Worm (Caenorhabditis elegans) whole organism, L4 larva: ENCODE results near the gene F58H1.2.
A peak's percentile ranks its signal among the peaks of the same experiment; 100 is the strongest.

Source experiments
- D1046.2 ChIP-seq: fragments of 200-800 bp; sonication (Bioruptor generic); IDR thresholded peaks from 2 replicates; pipeline ENCODE4 v1.3.6; 2022; ENCODE audit warnings: missing genetic modification characterization, missing compliant biosample characterization
- F10B5.3 ChIP-seq: sonication (generic microtip); optimal IDR thresholded peaks from 2 replicates; lab custom pipeline; 2016; ENCODE audit warnings: mild to moderate bottlenecking, missing genetic modification characterization, missing compliant biosample characterization
- F26F4.8 ChIP-seq: fragments of 200-800 bp; sonication (Bioruptor generic); conservative IDR thresholded peaks from 2 replicates; pipeline ENCODE4 v1.3.6; 2022; ENCODE audit warnings: missing genetic modification characterization, missing compliant biosample characterization
- T20F7.1 ChIP-seq: fragments of 200-800 bp; sonication (Bioruptor generic); optimal IDR thresholded peaks from 2 replicates; lab custom pipeline; 2018; ENCODE audit warnings: mild to moderate bottlenecking, missing genetic modification characterization, missing compliant biosample characterization
- Y105C5A.15 ChIP-seq: fragments of 200-800 bp; sonication (Bioruptor generic); IDR thresholded peaks from 2 replicates; pipeline ENCODE4 v1.3.6; 2022; ENCODE audit warnings: missing genetic modification characterization, missing compliant biosample characterization
- Y5F2A.4 ChIP-seq: fragments of 200-800 bp; sonication (Bioruptor generic); optimal IDR thresholded peaks from 2 replicates; lab custom pipeline; 2018; ENCODE audit warnings: mild to moderate bottlenecking, missing genetic modification characterization, missing compliant biosample characterization
- aha-1 ChIP-seq: fragments of 150-350 bp; peaks from one replicate; lab custom pipeline; 2014; ENCODE audit warnings: missing biosample characterization, missing genetic modification characterization
- aly-2 ChIP-seq: sonication (generic microtip); optimal IDR thresholded peaks from 2 replicates; lab custom pipeline; 2018; ENCODE audit warnings: missing biosample characterization, missing genetic modification characterization
- ceh-28 ChIP-seq: fragments of 150-350 bp; optimal IDR thresholded peaks from 2 replicates; lab custom pipeline; 2014; ENCODE audit warnings: missing biosample characterization, missing genetic modification reagents, missing genetic modification characterization
- ceh-44 ChIP-seq: fragments of 200-800 bp; sonication (Bioruptor generic); IDR thresholded peaks from 2 replicates; pipeline ENCODE4 v1.3.6; 2022; ENCODE audit warnings: missing genetic modification reagents, missing genetic modification characterization, missing compliant biosample characterization
- ceh-62 ChIP-seq: sonication (generic microtip); optimal IDR thresholded peaks from 2 replicates; lab custom pipeline; 2017; ENCODE audit warnings: missing biosample characterization, missing genetic modification characterization
- cey-2 ChIP-seq: sonication (generic microtip); optimal IDR thresholded peaks from 3 replicates; lab custom pipeline; 2017; ENCODE audit warnings: missing genetic modification characterization, mild to moderate bottlenecking, missing compliant biosample characterization, antibody characterized with exemption, borderline replicate concordance; ENCODE audit not compliant: insufficient read depth
- daf-12 ChIP-seq: fragments of 150-350 bp; optimal IDR thresholded peaks from 2 replicates; lab custom pipeline; 2014; ENCODE audit warnings: missing biosample characterization, missing genetic modification reagents, missing genetic modification characterization
- daf-16 ChIP-seq, 3 experiments: sonication (generic microtip); optimal IDR thresholded peaks; 2 replicates each; lab custom pipeline; 2016 to 2017; ENCODE audit warnings: missing genetic modification characterization in 3 of 3, missing genetic modification reagents in 3 of 3, mild to moderate bottlenecking in 2 of 3, missing compliant biosample characterization in 2 of 3, missing biosample characterization in 1 of 3, moderate library complexity in 1 of 3
- dmd-6 ChIP-seq: fragments of 200-800 bp; sonication (Bioruptor generic); IDR thresholded peaks from 2 replicates; pipeline ENCODE4 v1.3.6; 2022; ENCODE audit warnings: missing genetic modification reagents, missing genetic modification characterization, missing compliant biosample characterization
- dmd-9 ChIP-seq: fragments of 200-800 bp; sonication (Bioruptor generic); IDR thresholded peaks from 2 replicates; pipeline ENCODE4 v1.3.6; 2022; ENCODE audit warnings: missing genetic modification reagents, missing genetic modification characterization, missing compliant biosample characterization
- duxl-1 ChIP-seq: sonication (generic microtip); optimal IDR thresholded peaks from 2 replicates; lab custom pipeline; 2016; ENCODE audit warnings: mild to moderate bottlenecking, missing genetic modification characterization, moderate library complexity, missing compliant biosample characterization; ENCODE audit not compliant: poor library complexity
- dve-1 ChIP-seq: sonication (generic microtip); optimal IDR thresholded peaks from 2 replicates; lab custom pipeline; 2017; ENCODE audit warnings: antibody characterized with exemption, mild to moderate bottlenecking, missing genetic modification characterization, missing compliant biosample characterization; ENCODE audit not compliant: insufficient read depth
- egl-27 ChIP-seq: sonication (generic microtip); optimal IDR thresholded peaks from 3 replicates; lab custom pipeline; 2017; ENCODE audit warnings: missing biosample characterization, missing genetic modification reagents, missing genetic modification characterization
- egl-43 ChIP-seq: fragments of 200-800 bp; sonication (Bioruptor generic); IDR thresholded peaks from 2 replicates; pipeline ENCODE4 v1.3.6; 2022; ENCODE audit warnings: missing genetic modification reagents, missing genetic modification characterization, missing compliant biosample characterization
- fos-1 ChIP-seq: fragments of 150-350 bp; optimal IDR thresholded peaks from 2 replicates; lab custom pipeline; 2014; ENCODE audit warnings: missing biosample characterization, missing genetic modification characterization
- hlh-30 ChIP-seq: sonication (generic microtip); optimal IDR thresholded peaks from 2 replicates; lab custom pipeline; 2017; ENCODE audit warnings: antibody characterized with exemption, mild to moderate bottlenecking, missing genetic modification characterization, missing compliant biosample characterization; ENCODE audit not compliant: insufficient read depth
- lim-7 ChIP-seq: fragments of 200-800 bp; sonication (Bioruptor generic); IDR thresholded peaks from 2 replicates; pipeline ENCODE4 v1.3.6; 2022; ENCODE audit warnings: missing genetic modification characterization, missing compliant biosample characterization
- lin-1 ChIP-seq: fragments of 200-800 bp; sonication (Bioruptor generic); IDR thresholded peaks from 2 replicates; pipeline ENCODE4 v1.3.6; 2022; ENCODE audit warnings: missing genetic modification reagents, missing genetic modification characterization, missing compliant biosample characterization
- lin-13 ChIP-seq: fragments of 150-350 bp; optimal IDR thresholded peaks from 2 replicates; lab custom pipeline; 2014; ENCODE audit warnings: missing biosample characterization, missing genetic modification reagents, missing genetic modification characterization
- lin-29 ChIP-seq: fragments of 200-800 bp; sonication (Bioruptor generic); IDR thresholded peaks from 2 replicates; pipeline ENCODE4 v1.3.6; 2022; ENCODE audit warnings: missing genetic modification reagents, missing genetic modification characterization, missing compliant biosample characterization
- lin-38 ChIP-seq: fragments of 200-800 bp; sonication (Bioruptor generic); IDR thresholded peaks from 2 replicates; pipeline ENCODE4 v1.3.6; 2022; ENCODE audit warnings: missing genetic modification reagents, missing genetic modification characterization, missing compliant biosample characterization
- lin-39 ChIP-seq: fragments of 150-350 bp; optimal IDR thresholded peaks from 2 replicates; lab custom pipeline; 2014; ENCODE audit warnings: missing biosample characterization, missing genetic modification reagents, missing genetic modification characterization
- lir-3 ChIP-seq: sonication (generic microtip); optimal IDR thresholded peaks from 2 replicates; lab custom pipeline; 2016; ENCODE audit warnings: mild to moderate bottlenecking, missing genetic modification characterization, missing compliant biosample characterization
- madf-9 ChIP-seq: fragments of 200-800 bp; sonication (Bioruptor generic); conservative IDR thresholded peaks from 2 replicates; pipeline ENCODE4 v1.3.6; 2022; ENCODE audit warnings: missing genetic modification reagents, missing genetic modification characterization, missing compliant biosample characterization
- mdl-1 ChIP-seq, 2 experiments: fragments of 150-350 bp in 1 of 2; sonication (generic microtip) in 1 of 2; optimal IDR thresholded peaks; 2 replicates each; lab custom pipeline; 2014 to 2017; ENCODE audit warnings: missing biosample characterization in 2 of 2, missing genetic modification characterization in 2 of 2
- mxl-2 ChIP-seq: fragments of 200-800 bp; sonication (Bioruptor generic); conservative IDR thresholded peaks from 2 replicates; pipeline ENCODE4 v1.3.6; 2022; ENCODE audit warnings: missing genetic modification reagents, missing genetic modification characterization, missing compliant biosample characterization
- mxl-3 ChIP-seq: fragments of 200-800 bp; sonication (Bioruptor generic); optimal IDR thresholded peaks from 2 replicates; lab custom pipeline; 2018; ENCODE audit warnings: mild to moderate bottlenecking, missing genetic modification characterization, missing compliant biosample characterization
- nhr-10 ChIP-seq: fragments of 150-350 bp; optimal IDR thresholded peaks from 2 replicates; lab custom pipeline; 2014; ENCODE audit warnings: missing biosample characterization, missing genetic modification characterization
- nhr-11 ChIP-seq: fragments of 150-350 bp; optimal IDR thresholded peaks from 2 replicates; lab custom pipeline; 2014; ENCODE audit warnings: missing biosample characterization, missing genetic modification characterization
- nhr-237 ChIP-seq: sonication (generic microtip); optimal IDR thresholded peaks from 2 replicates; lab custom pipeline; 2017; ENCODE audit warnings: missing biosample characterization, missing genetic modification characterization
- nhr-41 ChIP-seq: fragments of 200-800 bp; sonication (Bioruptor generic); IDR thresholded peaks from 2 replicates; pipeline ENCODE4 v1.3.6; 2022; ENCODE audit warnings: missing genetic modification reagents, missing genetic modification characterization, missing compliant biosample characterization
- nhr-42 ChIP-seq: fragments of 200-800 bp; sonication (Bioruptor generic); IDR thresholded peaks from 2 replicates; pipeline ENCODE4 v1.3.6; 2022; ENCODE audit warnings: missing genetic modification characterization, missing compliant biosample characterization
- nhr-6 ChIP-seq: fragments of 150-350 bp; optimal IDR thresholded peaks from 2 replicates; lab custom pipeline; 2014; ENCODE audit warnings: missing biosample characterization, missing genetic modification characterization
- nhr-77 ChIP-seq: fragments of 150-350 bp; optimal IDR thresholded peaks from 2 replicates; lab custom pipeline; 2014; ENCODE audit warnings: missing biosample characterization, missing genetic modification characterization
- pha-4 ChIP-seq, 2 experiments: fragments of 150-350 bp in 1 of 2; fragments of 200-800 bp in 1 of 2; sonication (Bioruptor generic) in 1 of 2; IDR thresholded peaks in 1 of 2; optimal IDR thresholded peaks in 1 of 2; 2 replicates each; pipeline versions ENCODE4 v1.3.6 to Lab custom; 2014 to 2022; ENCODE audit warnings: missing genetic modification characterization in 2 of 2, missing genetic modification reagents in 2 of 2, missing biosample characterization in 1 of 2, missing compliant biosample characterization in 1 of 2
- pqm-1 ChIP-seq: sonication (generic microtip); optimal IDR thresholded peaks from 2 replicates; lab custom pipeline; 2017; ENCODE audit warnings: missing biosample characterization, missing genetic modification characterization
- rbr-2 ChIP-seq: sonication (generic microtip); optimal IDR thresholded peaks from 2 replicates; lab custom pipeline; 2016; ENCODE audit warnings: missing genotype, missing genetic modification characterization, missing compliant biosample characterization
- saeg-2 ChIP-seq: fragments of 200-800 bp; sonication (Bioruptor generic); IDR thresholded peaks from 2 replicates; pipeline ENCODE4 v1.3.6; 2022; ENCODE audit warnings: missing genetic modification reagents, missing genetic modification characterization, missing compliant biosample characterization
- sdz-12 ChIP-seq: fragments of 200-800 bp; sonication (Bioruptor generic); optimal IDR thresholded peaks from 2 replicates; lab custom pipeline; 2018; ENCODE audit warnings: mild to moderate bottlenecking, missing genetic modification characterization, missing compliant biosample characterization
- snpc-1.2 ChIP-seq: fragments of 200-800 bp; sonication (Bioruptor generic); IDR thresholded peaks from 2 replicates; pipeline ENCODE4 v1.3.6; 2022; ENCODE audit warnings: missing genetic modification reagents, missing genetic modification characterization, missing compliant biosample characterization
- spr-1 ChIP-seq: sonication (generic microtip); optimal IDR thresholded peaks from 2 replicates; lab custom pipeline; 2016; ENCODE audit warnings: mild to moderate bottlenecking, missing genetic modification characterization, missing compliant biosample characterization
- unc-39 ChIP-seq: sonication (generic microtip); optimal IDR thresholded peaks from 2 replicates; lab custom pipeline; 2017; ENCODE audit warnings: missing biosample characterization, missing genetic modification characterization
- zfp-2 ChIP-seq: sonication (generic microtip); optimal IDR thresholded peaks from 2 replicates; lab custom pipeline; 2016; ENCODE audit warnings: mild to moderate bottlenecking, missing genetic modification characterization, missing compliant biosample characterization
- zfp-3 ChIP-seq: fragments of 200-800 bp; sonication (Bioruptor generic); conservative IDR thresholded peaks from 2 replicates; pipeline ENCODE4 v1.3.6; 2022; ENCODE audit warnings: missing genetic modification reagents, missing genetic modification characterization, missing compliant biosample characterization
- zip-2 ChIP-seq: fragments of 150-350 bp; optimal IDR thresholded peaks from 2 replicates; lab custom pipeline; 2014; ENCODE audit warnings: missing biosample characterization, missing genetic modification characterization

The F58H1.2 gene

ce11 chrV:11975233-11975632 is 46.3 kb downstream of the F58H1.2 start, which contains the start of gene cpr-1 (continued):
- TF ChIP-seq F10B5.3 (tag; lab: Kevin White, UChicago) (no peak), nhr-6 (tag; lab: Kevin White, UChicago) (no peak), lin-13 (GFP tag; lab: Kevin White, UChicago) (no peak), T20F7.1 (GFP tag; lab: Kevin White, UChicago) (peak; percentile 22), madf-9 (GFP tag; lab: Robert Waterston, UW) (no peak), mxl-2 (GFP tag; lab: Robert Waterston, UW) (no peak), spr-1 (tag; lab: Kevin White, UChicago) (no peak), dmd-9 (no peak), egl-43 (GFP tag; lab: Robert Waterston, UW) (no peak), ceh-28 (tag; lab: Kevin White, UChicago) (no peak), ceh-44 (GFP tag; lab: Robert Waterston, UW) (no peak), nhr-10 (tag; lab: Kevin White, UChicago) (no peak), nhr-41 (GFP tag; lab: Robert Waterston, UW) (no peak; the same call in 1 of the 2 replicates), zip-2 (tag; lab: Kevin White, UChicago) (no peak), pqm-1 (tag; lab: Kevin White, UChicago) (peak; percentile 77), snpc-1.2 (no peak), dve-1 (peak; percentile 65), Y5F2A.4 (GFP tag; lab: Kevin White, UChicago) (no peak), rbr-2 (tag; lab: Kevin White, UChicago) (no peak), egl-27 (tag; lab: Kevin White, UChicago) (no peak), nhr-237 (tag; lab: Kevin White, UChicago) (no peak), nhr-77 (peak; percentile 25), mxl-3 (no peak), lin-29 (GFP tag; lab: Robert Waterston, UW) (no peak), zfp-2 (tag; lab: Kevin White, UChicago) (no peak), Y105C5A.15 (GFP tag; lab: Robert Waterston, UW) (no peak), hlh-30 (tag; lab: Kevin White, UChicago) (peak; percentile 12), lim-7 (GFP tag; lab: Robert Waterston, UW) (no peak), duxl-1 (tag; lab: Kevin White, UChicago) (no peak), dmd-6 (GFP tag; lab: Robert Waterston, UW) (peak; percentile 92), nhr-11 (tag; lab: Kevin White, UChicago) (no peak), zfp-3 (no peak), lin-1 (GFP tag; lab: Robert Waterston, UW) (peak; percentile 80), sdz-12 (no peak), aly-2 (tag; lab: Kevin White, UChicago) (no peak), aha-1 (no peak), daf-12 (tag; lab: Kevin White, UChicago) (no peak), saeg-2 (GFP tag; lab: Robert Waterston, UW) (no peak), cey-2 (tag; lab: Kevin White, UChicago) (no peak), mdl-1 (tag; optimal IDR thresholded peaks at IDR 0.05; lab: Kevin White, UChicago) (no peak), daf-16 (GFP tag; optimal IDR thresholded peaks at IDR 0.05; lab: Kevin White, UChicago) (no peak), daf-16 (tag; optimal IDR thresholded peaks at IDR 0.05; lab: Kevin White, UChicago) (peak; percentile 42), nhr-42 (no peak), unc-39 (tag; lab: Kevin White, UChicago) (no peak), lir-3 (tag; lab: Kevin White, UChicago) (no peak), ceh-62 (tag; lab: Kevin White, UChicago) (no peak), lin-38 (GFP tag; lab: Robert Waterston, UW) (no peak), pha-4 (GFP tag; IDR thresholded peaks at IDR 0.05; lab: Robert Waterston, UW) (no peak), pha-4 (tag; optimal IDR thresholded peaks at IDR 0.05; lab: Kevin White, UChicago) (no peak), D1046.2 (GFP tag; lab: Robert Waterston, UW) (no peak), lin-39 (no peak), fos-1 (tag; lab: Kevin White, UChicago) (no peak), F26F4.8 (GFP tag; lab: Robert Waterston, UW) (no peak)
